Fruit fly (Drosophila melanogaster): ENCODE measurements around the gene Vap33.

- TF ChIP-seq ttk (optimal IDR thresholded peaks at IDR 0.05) = no peak
- no peak for TF ChIP-seq Myc (optimal IDR thresholded peaks at IDR 0.05)
- TF ChIP-seq h (optimal IDR thresholded peaks at IDR 0.05) = no peak
These were observed at the start of gene Vap33 for dm6 chrX:3948889-3949288.
